Fruit fly (Drosophila melanogaster) whole organism, embryonic: Measurements from ENCODE around the gene Syx1A.

Experiments used
- ATbp ChIP-seq: fragments of 200-800 bp; sonication (Bioruptor generic); optimal IDR thresholded peaks from 2 replicates; lab custom pipeline; 2017; ENCODE audit warnings: missing biosample characterization, mild to moderate bottlenecking, missing genetic modification characterization, missing genetic modification reagents
- CG12219 ChIP-seq: fragments of 200-800 bp; sonication (Bioruptor generic); optimal IDR thresholded peaks from 3 replicates; lab custom pipeline; 2018; ENCODE audit warnings: missing biosample characterization, mild to moderate bottlenecking, missing genetic modification characterization
- CG12299 ChIP-seq: fragments of 200-800 bp; sonication (Bioruptor generic); optimal IDR thresholded peaks from 2 replicates; lab custom pipeline; 2018; ENCODE audit warnings: missing biosample characterization, mild to moderate bottlenecking, missing genetic modification characterization
- CG12744 ChIP-seq: fragments of 200-800 bp; sonication (Bioruptor generic); optimal IDR thresholded peaks from 2 replicates; lab custom pipeline; 2016; ENCODE audit warnings: missing biosample characterization, missing genetic modification characterization
- CG13296 ChIP-seq: fragments of 200-800 bp; sonication (Bioruptor generic); optimal IDR thresholded peaks from 3 replicates; lab custom pipeline; 2018; ENCODE audit warnings: missing biosample characterization, mild to moderate bottlenecking, missing genetic modification characterization
- CG14965 ChIP-seq: fragments of 200-800 bp; sonication (Bioruptor generic); optimal IDR thresholded peaks from 2 replicates; lab custom pipeline; 2016; ENCODE audit warnings: missing biosample characterization, missing genetic modification characterization, borderline replicate concordance
- CG15601 ChIP-seq: fragments of 200-800 bp; sonication (Bioruptor generic); optimal IDR thresholded peaks from 3 replicates; lab custom pipeline; 2019; ENCODE audit warnings: missing biosample characterization, mild to moderate bottlenecking, missing genetic modification characterization, moderate library complexity
- CG17612 ChIP-seq: fragments of 200-800 bp; sonication (Bioruptor generic); IDR thresholded peaks from 2 replicates; pipeline ENCODE4 v1.3.6; 2022; ENCODE audit warnings: missing biosample characterization, missing genetic modification characterization
- CG18476 ChIP-seq: fragments of 200-800 bp; sonication (Bioruptor generic); optimal IDR thresholded peaks from 2 replicates; lab custom pipeline; 2016; ENCODE audit warnings: missing biosample characterization, mild to moderate bottlenecking, missing genetic modification characterization
- CG31365 ChIP-seq: fragments of 200-800 bp; sonication (Bioruptor generic); optimal IDR thresholded peaks from 2 replicates; lab custom pipeline; 2018; ENCODE audit warnings: missing biosample characterization, mild to moderate bottlenecking, missing genetic modification characterization
- CG33213 ChIP-seq: fragments of 200-800 bp; sonication (Bioruptor generic); optimal IDR thresholded peaks from 3 replicates; lab custom pipeline; 2016; ENCODE audit warnings: missing biosample characterization, missing genetic modification characterization
- CG34224 ChIP-seq: fragments of 200-800 bp; sonication (Bioruptor generic); IDR thresholded peaks from 3 replicates; pipeline ENCODE4 v1.3.6; 2022; ENCODE audit warnings: missing biosample characterization, missing genetic modification characterization; ENCODE audit not compliant: partially characterized antibody
- CG7963 ChIP-seq: fragments of 200-800 bp; sonication (Bioruptor generic); IDR thresholded peaks from 3 replicates; pipeline ENCODE4 v1.3.6; 2022; ENCODE audit warnings: missing biosample characterization, missing genetic modification characterization; ENCODE audit not compliant: partially characterized antibody
- CG8290 ChIP-seq, 3 experiments: fragments of 200-800 bp; sonication (Bioruptor generic); optimal IDR thresholded peaks; 2 replicates each; lab custom pipeline; 2016 to 2019; ENCODE audit warnings: missing biosample characterization in 3 of 3, missing genetic modification characterization in 3 of 3, mild to moderate bottlenecking in 2 of 3, moderate library complexity in 1 of 3
- CG8388 ChIP-seq: fragments of 200-800 bp; sonication (Bioruptor generic); optimal IDR thresholded peaks from 2 replicates; lab custom pipeline; 2019; ENCODE audit warnings: missing biosample characterization, mild to moderate bottlenecking, missing genetic modification characterization, moderate library complexity
- CG9215 ChIP-seq: fragments of 200-800 bp; sonication (Bioruptor generic); IDR thresholded peaks from 2 replicates; pipeline ENCODE4 v1.3.6; 2022; ENCODE audit warnings: missing biosample characterization, missing genetic modification characterization
- Chrac-16 ChIP-seq: fragments of 200-800 bp; sonication (Bioruptor generic); optimal IDR thresholded peaks from 3 replicates; lab custom pipeline; 2016; ENCODE audit warnings: missing biosample characterization, missing genetic modification characterization
- CrebB ChIP-seq: fragments of 200-800 bp; sonication (Bioruptor generic); optimal IDR thresholded peaks from 3 replicates; lab custom pipeline; 2018; ENCODE audit warnings: missing biosample characterization, mild to moderate bottlenecking, missing genetic modification characterization
- Dek ChIP-seq: fragments of 200-800 bp; sonication (Bioruptor generic); optimal IDR thresholded peaks from 3 replicates; lab custom pipeline; 2019; ENCODE audit warnings: missing biosample characterization, mild to moderate bottlenecking, missing genetic modification characterization, moderate library complexity
- Dfd ChIP-seq, 2 experiments: fragments of >200 bp; optimal IDR thresholded peaks; 2 replicates each; lab custom pipeline; 2017; ENCODE audit warnings: missing biosample characterization in 2 of 2, missing genetic modification characterization in 2 of 2
- Dll ChIP-seq: fragments of 200-800 bp; sonication (Bioruptor generic); IDR thresholded peaks from 4 replicates; pipeline ENCODE4 v1.3.6; 2022; ENCODE audit warnings: missing biosample characterization, missing genetic modification characterization; ENCODE audit not compliant: partially characterized antibody
- Fer2 ChIP-seq: fragments of 200-800 bp; sonication (Bioruptor generic); optimal IDR thresholded peaks from 2 replicates; lab custom pipeline; 2018; ENCODE audit warnings: missing biosample characterization, mild to moderate bottlenecking, missing genetic modification characterization, moderate library complexity
- HLH54F ChIP-seq: fragments of 200-800 bp; sonication (Bioruptor generic); optimal IDR thresholded peaks from 3 replicates; lab custom pipeline; 2016; ENCODE audit warnings: missing biosample characterization, missing genetic modification characterization
- Mad ChIP-seq: fragments of 200-800 bp; sonication (Bioruptor generic); optimal IDR thresholded peaks from 2 replicates; lab custom pipeline; 2016; ENCODE audit warnings: missing biosample characterization, missing genetic modification characterization
- Meics ChIP-seq: fragments of 200-800 bp; sonication (Bioruptor generic); optimal IDR thresholded peaks from 2 replicates; lab custom pipeline; 2017; ENCODE audit warnings: missing biosample characterization, mild to moderate bottlenecking, missing genetic modification characterization
- Oaz ChIP-seq: fragments of 200-800 bp; sonication (Bioruptor generic); IDR thresholded peaks from 2 replicates; pipeline ENCODE4 v1.3.6; 2022; ENCODE audit warnings: missing biosample characterization, missing genetic modification characterization
- PHDP ChIP-seq: fragments of 200-800 bp; sonication (Bioruptor generic); optimal IDR thresholded peaks from 3 replicates; lab custom pipeline; 2018; ENCODE audit warnings: missing biosample characterization, mild to moderate bottlenecking, missing genetic modification characterization, moderate library complexity
- Ptx1 ChIP-seq: fragments of 200-800 bp; sonication (Bioruptor generic); IDR thresholded peaks from 2 replicates; pipeline ENCODE4 v1.3.6; 2022; ENCODE audit warnings: missing biosample characterization, missing genetic modification characterization
- bab2 ChIP-seq: fragments of 200-800 bp; sonication (Bioruptor generic); optimal IDR thresholded peaks from 2 replicates; lab custom pipeline; 2016; ENCODE audit warnings: missing biosample characterization, missing genetic modification characterization
- bowl ChIP-seq: fragments of 200-800 bp; sonication (Bioruptor generic); IDR thresholded peaks from 2 replicates; pipeline ENCODE4 v1.3.6; 2022; ENCODE audit warnings: missing biosample characterization, missing genetic modification characterization
- chn ChIP-seq: fragments of 200-800 bp; sonication (Bioruptor generic); optimal IDR thresholded peaks from 2 replicates; lab custom pipeline; 2016; ENCODE audit warnings: missing biosample characterization, missing genetic modification characterization
- crol ChIP-seq: fragments of 200-800 bp; sonication (Bioruptor generic); IDR thresholded peaks from 2 replicates; pipeline ENCODE4 v1.3.6; 2022; ENCODE audit warnings: missing biosample characterization, missing genetic modification characterization
- fd96Cb ChIP-seq: fragments of 200-800 bp; sonication (Bioruptor generic); optimal IDR thresholded peaks from 2 replicates; lab custom pipeline; 2018; ENCODE audit warnings: missing biosample characterization, mild to moderate bottlenecking, missing genetic modification characterization, moderate library complexity
- kay ChIP-seq: fragments of 200-800 bp; sonication (Bioruptor generic); optimal IDR thresholded peaks from 2 replicates; lab custom pipeline; 2016; ENCODE audit warnings: missing biosample characterization, missing genetic modification characterization
- lilli ChIP-seq: fragments of 200-800 bp; sonication (Bioruptor generic); optimal IDR thresholded peaks from 3 replicates; lab custom pipeline; 2016; ENCODE audit warnings: missing biosample characterization, missing genetic modification characterization
- nau ChIP-seq: fragments of 200-800 bp; sonication (Bioruptor generic); optimal IDR thresholded peaks from 3 replicates; lab custom pipeline; 2017; ENCODE audit warnings: missing biosample characterization, mild to moderate bottlenecking, missing genetic modification characterization, missing genetic modification reagents
- onecut ChIP-seq: fragments of 200-800 bp; sonication (Bioruptor generic); IDR thresholded peaks from 2 replicates; pipeline ENCODE4 v1.3.6; 2022; ENCODE audit warnings: missing biosample characterization, missing genetic modification characterization
- pan ChIP-seq, 4 experiments: fragments of >200 bp in 3 of 4; fragments of 200-800 bp in 1 of 4; sonication (Bioruptor generic) in 1 of 4; optimal IDR thresholded peaks in 3 of 4; IDR thresholded peaks in 1 of 4; 2 replicates each; pipeline versions ENCODE4 v1.3.6 to Lab custom; 2017 to 2022; ENCODE audit warnings: missing biosample characterization in 2 of 4, missing genetic modification characterization in 2 of 4, mixed read lengths in 1 of 4
- pum ChIP-seq: fragments of 200-800 bp; sonication (Bioruptor generic); optimal IDR thresholded peaks from 2 replicates; lab custom pipeline; 2016; ENCODE audit warnings: missing biosample characterization, missing genetic modification characterization
- repo ChIP-seq: fragments of 200-800 bp; sonication (Bioruptor generic); optimal IDR thresholded peaks from 2 replicates; lab custom pipeline; 2016; ENCODE audit warnings: missing biosample characterization, missing genetic modification characterization
- salm ChIP-seq: fragments of 200-800 bp; sonication (Bioruptor generic); optimal IDR thresholded peaks from 2 replicates; lab custom pipeline; 2018; ENCODE audit warnings: missing biosample characterization, mild to moderate bottlenecking, missing genetic modification characterization
- sens-2 ChIP-seq: fragments of 200-800 bp; sonication (Bioruptor generic); IDR thresholded peaks from 2 replicates; pipeline ENCODE4 v1.3.6; 2022; ENCODE audit warnings: missing biosample characterization, missing genetic modification characterization
- slbo ChIP-seq: fragments of 200-800 bp; sonication (Bioruptor generic); IDR thresholded peaks from 2 replicates; pipeline ENCODE4 v1.3.6; 2022; ENCODE audit warnings: missing biosample characterization, missing genetic modification characterization
- slou ChIP-seq: fragments of 200-800 bp; sonication (Bioruptor generic); optimal IDR thresholded peaks from 3 replicates; lab custom pipeline; 2016; ENCODE audit warnings: missing biosample characterization, missing genetic modification characterization
- stc ChIP-seq: fragments of 200-800 bp; sonication (Bioruptor generic); IDR thresholded peaks from 2 replicates; pipeline ENCODE4 v1.3.6; 2022; ENCODE audit warnings: missing biosample characterization, missing genetic modification characterization
- stwl ChIP-seq: fragments of 200-800 bp; sonication (Bioruptor generic); optimal IDR thresholded peaks from 3 replicates; lab custom pipeline; 2018; ENCODE audit warnings: missing biosample characterization, mild to moderate bottlenecking, missing genetic modification characterization, moderate library complexity
- tap ChIP-seq: fragments of 200-800 bp; optimal IDR thresholded peaks from 3 replicates; lab custom pipeline; 2019; ENCODE audit warnings: missing biosample characterization, mild to moderate bottlenecking, missing genetic modification characterization, moderate library complexity
- tup ChIP-seq: fragments of 200-800 bp; sonication (Bioruptor generic); optimal IDR thresholded peaks from 2 replicates; lab custom pipeline; 2016; ENCODE audit warnings: missing biosample characterization, mild to moderate bottlenecking, missing genetic modification characterization, moderate library complexity
- zen ChIP-seq: fragments of 200-800 bp; sonication (Bioruptor generic); optimal IDR thresholded peaks from 3 replicates; lab custom pipeline; 2018; ENCODE audit warnings: missing biosample characterization, mild to moderate bottlenecking, missing genetic modification characterization, moderate library complexity

The Syx1A gene

DNA sequence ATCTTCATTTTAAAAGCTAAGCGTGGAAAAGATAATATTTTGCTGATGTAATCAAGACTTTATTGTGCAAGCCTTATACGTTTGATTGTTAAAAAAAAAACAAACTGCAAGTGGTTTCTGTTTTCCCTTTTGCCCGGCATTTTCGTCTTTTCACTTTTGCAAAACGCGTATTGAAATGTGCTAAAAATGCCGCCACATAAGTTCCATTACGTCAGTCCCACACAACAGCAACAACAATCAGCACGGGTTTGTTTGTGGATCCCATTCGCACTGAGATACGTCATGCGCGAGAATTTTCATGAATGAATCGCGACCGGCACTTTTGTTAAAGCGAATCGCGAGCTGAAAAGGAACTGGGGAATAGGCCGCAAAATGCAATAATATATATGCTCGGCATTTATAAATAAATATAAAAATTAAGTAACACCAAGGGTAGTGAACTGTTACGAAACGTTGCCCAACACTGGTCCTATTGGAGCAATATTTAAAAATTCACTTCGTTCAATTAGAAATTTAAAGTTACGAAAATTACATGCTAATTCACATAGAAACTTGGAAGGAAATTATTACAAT lies 582 bp upstream of the Syx1A start (continued):
- peak; percentile 0 for TF ChIP-seq CG8388 (GFP tag; lab: Kevin White, UChicago)
- peak; percentile 14 for TF ChIP-seq kay (GFP tag; lab: Kevin White, UChicago)
- TF ChIP-seq nau (GFP tag; lab: Kevin White, UChicago), result no peak
- TF ChIP-seq CG15601 (tag; lab: Kevin White, UChicago), result no peak
- no peak for TF ChIP-seq repo (GFP tag; lab: Kevin White, UChicago)
- TF ChIP-seq CG17612 (GFP tag; lab: Robert Waterston, UW), result no peak
- peak; percentile 28 for TF ChIP-seq Meics (GFP tag; lab: Kevin White, UChicago)
- no peak for TF ChIP-seq slbo (GFP tag; lab: Robert Waterston, UW)
- peak; percentile 47 for TF ChIP-seq ATbp (GFP tag; lab: Kevin White, UChicago)
- TF ChIP-seq zen (tag; lab: Kevin White, UChicago), result no peak
- TF ChIP-seq CrebB, result no peak
- no peak for TF ChIP-seq Dll
- TF ChIP-seq CG33213 (GFP tag; lab: Kevin White, UChicago), result peak; percentile 61
- TF ChIP-seq onecut (GFP tag; lab: Robert Waterston, UW), result peak; percentile 60
- TF ChIP-seq CG9215 (GFP tag; lab: Robert Waterston, UW), result no peak
- TF ChIP-seq CG31365, result peak; percentile 36
- peak; percentile 46 for TF ChIP-seq CG13296
- TF ChIP-seq salm (tag; lab: Kevin White, UChicago), result no peak
- peak; percentile 12 for TF ChIP-seq CG12744 (GFP tag; lab: Kevin White, UChicago)
- TF ChIP-seq slou (GFP tag; lab: Kevin White, UChicago), result no peak
- TF ChIP-seq fd96Cb, result peak; percentile 1
- TF ChIP-seq stc (GFP tag; lab: Robert Waterston, UW), result no peak
- TF ChIP-seq tup (GFP tag; lab: Kevin White, UChicago), result no peak
- TF ChIP-seq bowl (GFP tag; lab: Robert Waterston, UW), result no peak
- TF ChIP-seq CG8290 (GFP tag; optimal IDR thresholded peaks at IDR 0.05; lab: Kevin White, UChicago), result peak; percentile 48
- peak; percentile 35 to 49 for TF ChIP-seq CG8290 (tag; optimal IDR thresholded peaks at IDR 0.05; lab: Kevin White, UChicago)
- TF ChIP-seq Dfd (GFP tag; optimal IDR thresholded peaks at IDR 0.05; lab: Kevin White, UChicago), result no peak
- TF ChIP-seq lilli (GFP tag; lab: Kevin White, UChicago), result peak; percentile 68
- no peak for TF ChIP-seq bab2 (GFP tag; lab: Kevin White, UChicago)
- TF ChIP-seq Fer2 (tag; lab: Kevin White, UChicago), result peak; percentile 19
- no peak for TF ChIP-seq Oaz (GFP tag; lab: Robert Waterston, UW)
- no peak for TF ChIP-seq pum (GFP tag; lab: Kevin White, UChicago)
- peak; percentile 11 for TF ChIP-seq Dek (tag; lab: Kevin White, UChicago)
- no peak for TF ChIP-seq CG7963 (GFP tag; lab: Robert Waterston, UW)
- TF ChIP-seq CG14965 (GFP tag; lab: Kevin White, UChicago), result no peak
- no peak for TF ChIP-seq pan (optimal IDR thresholded peaks at IDR 0.05; lab: Kevin White, UChicago)
- no peak for TF ChIP-seq pan (GFP tag; optimal IDR thresholded peaks at IDR 0.05 in 1 of 2, IDR thresholded peaks at IDR 0.05 in 1 of 2)
- peak; percentile 47 for TF ChIP-seq tap (tag; lab: Kevin White, UChicago)
- peak; percentile 62 for TF ChIP-seq stwl (tag; lab: Kevin White, UChicago)
- no peak for TF ChIP-seq sens-2 (GFP tag; lab: Robert Waterston, UW)
- peak; percentile 30 for TF ChIP-seq CG12299 (tag; lab: Kevin White, UChicago)
- TF ChIP-seq PHDP (tag; lab: Kevin White, UChicago), result peak; percentile 64
- TF ChIP-seq Ptx1, result no peak
- peak; percentile 41 for TF ChIP-seq chn (GFP tag; lab: Kevin White, UChicago)
- TF ChIP-seq CG18476 (GFP tag; lab: Kevin White, UChicago), result peak; percentile 64
- no peak for TF ChIP-seq CG34224
- TF ChIP-seq crol (GFP tag; lab: Robert Waterston, UW), result no peak
- peak; percentile 16 for TF ChIP-seq HLH54F
- TF ChIP-seq CG12219 (GFP tag; lab: Kevin White, UChicago), result peak; percentile 10
- peak; percentile 49 for TF ChIP-seq Mad (GFP tag; lab: Kevin White, UChicago)
- TF ChIP-seq Chrac-16 (GFP tag; lab: Kevin White, UChicago), result peak; percentile 34
